Fruit fly (Drosophila melanogaster) whole organism, pupa: Measurements from ENCODE around the gene SdicC.

ENCODE experiments used
- CG10348 ChIP-seq: fragments of 200-800 bp; sonication (Bioruptor generic); IDR thresholded peaks from 2 replicates; pipeline ENCODE4 v1.3.6; 2022; ENCODE audit warnings: missing biosample characterization, missing genetic modification characterization
- CG12605 ChIP-seq: fragments of 200-800 bp; sonication (Bioruptor generic); IDR thresholded peaks from 2 replicates; pipeline ENCODE4 v1.3.6; 2022; ENCODE audit warnings: missing biosample characterization, missing genetic modification characterization
- CG13204 ChIP-seq: fragments of 200-800 bp; sonication (Bioruptor generic); optimal IDR thresholded peaks from 2 replicates; lab custom pipeline; 2018; ENCODE audit warnings: missing biosample characterization, mild to moderate bottlenecking, missing genetic modification characterization, moderate library complexity
- CG14655 ChIP-seq: fragments of 200-800 bp; sonication (Bioruptor generic); optimal IDR thresholded peaks from 3 replicates; lab custom pipeline; 2017; ENCODE audit warnings: mild to moderate bottlenecking, missing biosample characterization, missing genetic modification reagents, missing genetic modification characterization
- CG15710 ChIP-seq: fragments of 200-800 bp; sonication (Bioruptor generic); optimal IDR thresholded peaks from 2 replicates; lab custom pipeline; 2018; ENCODE audit warnings: missing biosample characterization, mild to moderate bottlenecking, missing genetic modification characterization, moderate library complexity
- CG17806 ChIP-seq: fragments of 200-800 bp; sonication (Bioruptor generic); optimal IDR thresholded peaks from 2 replicates; lab custom pipeline; 2018; ENCODE audit warnings: missing biosample characterization, mild to moderate bottlenecking, missing genetic modification characterization, moderate library complexity
- CG32121 ChIP-seq: fragments of 200-800 bp; sonication (Bioruptor generic); IDR thresholded peaks from 2 replicates; pipeline ENCODE4 v1.3.6; 2022; ENCODE audit warnings: missing biosample characterization, missing genetic modification characterization
- CG34367 ChIP-seq: fragments of 200-800 bp; sonication (Bioruptor generic); optimal IDR thresholded peaks from 2 replicates; lab custom pipeline; 2018; ENCODE audit warnings: missing biosample characterization, mild to moderate bottlenecking, missing genetic modification characterization
- CG4496 ChIP-seq: fragments of 200-800 bp; sonication (Bioruptor generic); IDR thresholded peaks from 3 replicates; pipeline ENCODE4 v1.3.6; 2022; ENCODE audit warnings: missing biosample characterization, missing genetic modification characterization
- CG8159 ChIP-seq: fragments of 200-800 bp; sonication (Bioruptor generic); optimal IDR thresholded peaks from 3 replicates; lab custom pipeline; 2018; ENCODE audit warnings: missing biosample characterization, mild to moderate bottlenecking, missing genetic modification characterization, moderate library complexity
- CG8301 ChIP-seq: fragments of 200-800 bp; sonication (Bioruptor generic); optimal IDR thresholded peaks from 2 replicates; lab custom pipeline; 2018; ENCODE audit warnings: missing biosample characterization, mild to moderate bottlenecking, missing genetic modification characterization
- CG9948 ChIP-seq: fragments of 200-800 bp; sonication (Bioruptor generic); optimal IDR thresholded peaks from 2 replicates; lab custom pipeline; 2018; ENCODE audit warnings: missing biosample characterization, mild to moderate bottlenecking, missing genetic modification characterization, moderate library complexity
- D1 ChIP-seq: fragments of 200-800 bp; sonication (Bioruptor generic); optimal IDR thresholded peaks from 2 replicates; lab custom pipeline; 2018; ENCODE audit warnings: missing biosample characterization, mild to moderate bottlenecking, missing genetic modification characterization, moderate library complexity
- EcR ChIP-seq: fragments of 200-800 bp; sonication (Bioruptor generic); optimal IDR thresholded peaks from 3 replicates; lab custom pipeline; 2019; ENCODE audit warnings: missing biosample characterization, missing genetic modification characterization, mild to moderate bottlenecking, moderate library complexity, missing genetic modification reagents
- Ets98B ChIP-seq: fragments of 200-800 bp; sonication (Bioruptor generic); IDR thresholded peaks from 2 replicates; pipeline ENCODE4 v1.3.6; 2022; ENCODE audit warnings: missing biosample characterization, missing genetic modification characterization
- Pif1A ChIP-seq: fragments of 200-800 bp; sonication (Bioruptor generic); optimal IDR thresholded peaks from 3 replicates; lab custom pipeline; 2016; ENCODE audit warnings: missing biosample characterization, missing genetic modification characterization
- Pif1B ChIP-seq: fragments of 200-800 bp; sonication (Bioruptor generic); optimal IDR thresholded peaks from 3 replicates; lab custom pipeline; 2016; ENCODE audit warnings: missing biosample characterization, missing genetic modification characterization
- Snoo ChIP-seq: fragments of 200-800 bp; sonication (Bioruptor generic); optimal IDR thresholded peaks from 3 replicates; lab custom pipeline; 2017; ENCODE audit warnings: missing biosample characterization, mild to moderate bottlenecking, missing genetic modification characterization, inconsistent platforms
- fd96Ca ChIP-seq: fragments of 200-800 bp; sonication (Bioruptor generic); IDR thresholded peaks from 3 replicates; pipeline ENCODE4 v1.3.6; 2022; ENCODE audit warnings: missing biosample characterization, missing genetic modification characterization
- gl ChIP-seq: fragments of 200-800 bp; sonication (Bioruptor generic); optimal IDR thresholded peaks from 2 replicates; lab custom pipeline; 2018; ENCODE audit warnings: missing biosample characterization, mild to moderate bottlenecking, missing genetic modification characterization
- rn ChIP-seq: fragments of 200-800 bp; sonication (Bioruptor generic); IDR thresholded peaks from 2 replicates; pipeline ENCODE4 v1.3.6; 2022; ENCODE audit warnings: missing biosample characterization, missing genetic modification characterization

Gene SdicC

dm6 chrX:20245218-20245863, 28.3 kb upstream of the SdicC start:
- TF ChIP-seq rn: no peak

DNA sequence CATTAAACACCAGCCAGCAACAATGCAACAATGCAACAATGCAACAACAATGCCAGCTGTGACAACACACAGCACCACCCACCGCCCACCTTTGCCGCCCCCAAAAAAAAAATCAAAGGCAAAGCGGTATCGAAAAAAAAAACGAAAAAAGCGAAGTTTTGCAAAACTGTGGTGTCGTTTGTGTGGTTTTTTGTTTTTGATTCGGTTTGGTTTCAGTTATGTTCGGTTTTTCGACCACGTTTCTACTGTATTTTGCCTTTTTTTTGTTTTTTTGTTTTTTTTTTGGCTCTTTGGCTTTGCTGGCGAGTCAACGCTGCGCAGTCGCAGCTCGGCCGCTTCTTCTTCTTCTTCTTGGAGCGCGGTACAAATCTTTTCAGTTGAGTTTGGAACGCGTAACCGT, 27.2 kb upstream of the SdicC start, which contains the start of gene Peritrophin-A:
Peritrophin-A (plus strand) TSS at position 370 of the 400 bp plus-strand sequence.
- peak; percentile 30 for TF ChIP-seq Pif1A (GFP tag; lab: Kevin White, UChicago)
- peak; percentile 75; the same call in 2 of the 3 replicates for TF ChIP-seq CG4496 (GFP tag; lab: Robert Waterston, UW)
- no peak for TF ChIP-seq CG17806 (tag; lab: Kevin White, UChicago)
- TF ChIP-seq CG8301 (tag; lab: Kevin White, UChicago): no peak
- TF ChIP-seq CG34367 (tag; lab: Kevin White, UChicago): no peak
- no peak for TF ChIP-seq CG14655 (GFP tag; lab: Kevin White, UChicago)
- no peak for TF ChIP-seq D1
- peak; percentile 62 for TF ChIP-seq Ets98B
- TF ChIP-seq rn: peak; percentile 39; the same call in 1 of the 2 replicates
- peak; percentile 67; the same call in 2 of the 3 replicates for TF ChIP-seq fd96Ca (GFP tag; lab: Robert Waterston, UW)
- no peak for TF ChIP-seq CG8159 (tag; lab: Kevin White, UChicago)
- TF ChIP-seq CG32121 (GFP tag; lab: Robert Waterston, UW): peak; percentile 79
- TF ChIP-seq CG9948: no peak
- no peak for TF ChIP-seq gl (tag; lab: Kevin White, UChicago)
- TF ChIP-seq CG13204 (GFP tag; lab: Kevin White, UChicago): no peak
- TF ChIP-seq Snoo: peak; percentile 62
- peak; percentile 80 for TF ChIP-seq CG12605 (GFP tag; lab: Robert Waterston, UW)
- TF ChIP-seq Pif1B (GFP tag; lab: Kevin White, UChicago): no peak
- no peak for TF ChIP-seq CG10348
- TF ChIP-seq EcR: no peak
- TF ChIP-seq CG15710: no peak

dm6 chrX:20243274-20243839, 26.3 kb upstream of the SdicC start:
- TF ChIP-seq CG8159 (tag; lab: Kevin White, UChicago): no peak
- TF ChIP-seq EcR: no peak
- TF ChIP-seq Ets98B: no peak
- no peak for TF ChIP-seq fd96Ca (GFP tag; lab: Robert Waterston, UW)
- TF ChIP-seq CG17806 (tag; lab: Kevin White, UChicago): no peak
- no peak for TF ChIP-seq CG9948
- TF ChIP-seq Pif1A (GFP tag; lab: Kevin White, UChicago): no peak
- no peak for TF ChIP-seq CG13204 (GFP tag; lab: Kevin White, UChicago)
- no peak for TF ChIP-seq CG8301 (tag; lab: Kevin White, UChicago)
- no peak for TF ChIP-seq CG12605 (GFP tag; lab: Robert Waterston, UW)
- TF ChIP-seq CG4496 (GFP tag; lab: Robert Waterston, UW): no peak
- TF ChIP-seq D1: no peak
- TF ChIP-seq Snoo: no peak
- TF ChIP-seq CG15710: no peak
- TF ChIP-seq CG34367 (tag; lab: Kevin White, UChicago): no peak
- no peak for TF ChIP-seq CG32121 (GFP tag; lab: Robert Waterston, UW)

DNA sequence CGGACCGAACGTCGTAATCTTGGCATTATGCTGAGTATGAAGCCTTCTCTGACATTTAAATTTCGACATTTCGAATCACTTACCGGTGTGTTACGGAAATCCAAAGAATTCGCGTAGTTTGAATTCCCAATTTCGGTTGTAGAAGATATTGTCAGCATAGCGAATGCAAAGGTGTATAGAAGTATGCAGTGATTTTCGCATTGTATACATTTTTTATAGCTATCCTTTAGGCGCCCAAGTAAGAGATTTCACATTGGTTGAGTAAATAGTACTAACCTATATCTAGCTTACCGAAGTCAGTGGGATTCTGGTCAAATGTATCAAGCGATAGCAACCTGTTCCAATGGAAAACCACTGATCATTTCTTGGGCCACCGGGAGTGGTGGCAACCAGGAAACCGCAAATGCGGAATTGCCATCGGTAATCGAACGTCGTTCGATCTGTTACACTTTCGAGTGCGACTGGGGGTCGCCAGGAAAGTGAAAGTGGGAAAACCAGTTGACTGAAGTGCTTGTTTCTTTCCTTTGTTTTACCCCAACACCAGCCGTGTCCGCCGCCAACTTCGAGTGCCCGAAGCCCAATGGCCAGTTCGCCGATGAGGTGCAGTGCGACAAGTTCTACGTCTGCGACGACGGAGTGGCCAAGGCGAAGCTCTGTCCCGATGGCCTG, 23.6 kb upstream of the SdicC start:
- TF ChIP-seq CG12605 (GFP tag; lab: Robert Waterston, UW) (no peak), gl (tag; lab: Kevin White, UChicago) (no peak), Pif1B (GFP tag; lab: Kevin White, UChicago) (no peak), CG34367 (tag; lab: Kevin White, UChicago) (no peak), CG13204 (GFP tag; lab: Kevin White, UChicago) (no peak), rn (no peak), EcR (no peak), CG8301 (tag; lab: Kevin White, UChicago) (no peak), D1 (no peak), CG14655 (GFP tag; lab: Kevin White, UChicago) (no peak), Snoo (no peak), CG15710 (no peak), CG4496 (GFP tag; lab: Robert Waterston, UW) (no peak), CG10348 (no peak), CG17806 (tag; lab: Kevin White, UChicago) (no peak), Pif1A (GFP tag; lab: Kevin White, UChicago) (no peak), fd96Ca (GFP tag; lab: Robert Waterston, UW) (no peak), CG9948 (no peak), Ets98B (no peak), CG8159 (tag; lab: Kevin White, UChicago) (no peak)
- TF ChIP-seq, all 21 proteins: peak for 0

- TF ChIP-seq Snoo (no peak), EcR (peak; percentile 60), Pif1B (GFP tag; lab: Kevin White, UChicago) (no peak), CG32121 (GFP tag; lab: Robert Waterston, UW) (peak; percentile 11; the same call in 1 of the 2 replicates), CG9948 (no peak), Ets98B (peak; percentile 35; the same call in 1 of the 2 replicates), CG4496 (GFP tag; lab: Robert Waterston, UW) (0 out of 3 replicates have a peak, but pooled peaks have one; percentile 53), fd96Ca (GFP tag; lab: Robert Waterston, UW) (no peak), CG12605 (GFP tag; lab: Robert Waterston, UW) (no peak)
Observed at dm6 chrX:20239608-20239941, 22.5 kb upstream of the SdicC start, which contains the start of gene obst-A. TSS of gene obst-A (plus strand) at chrX:20239855.
